Worm (Caenorhabditis elegans) whole organism, L4/young adult: ENCODE measurements around the gene F58F12.1.

ENCODE experiments used
- W03F9.2 ChIP-seq: fragments of 150-350 bp; optimal IDR thresholded peaks from 2 replicates; lab custom pipeline; 2014; ENCODE audit warnings: missing biosample characterization, missing genetic modification characterization
- dao-5 ChIP-seq: sonication (generic microtip); optimal IDR thresholded peaks from 2 replicates; lab custom pipeline; 2016; ENCODE audit warnings: missing genotype, missing genetic modification characterization, moderate library complexity, missing compliant biosample characterization
- him-1 ChIP-seq: sonication (generic microtip); optimal IDR thresholded peaks from 2 replicates; lab custom pipeline; 2016; ENCODE audit warnings: missing genotype, missing genetic modification reagents, missing genetic modification characterization, missing compliant biosample characterization

F58F12.1 gene

ce11 chrII:6377381-6377948 is 6.0 kb upstream of the F58F12.1 start:
- TF ChIP-seq him-1 (no peak), dao-5 (tag; lab: Kevin White, UChicago) (no peak), W03F9.2 (tag; lab: Kevin White, UChicago) (no peak)

ce11 chrII:6379038-6379563 is 4.3 kb upstream of the F58F12.1 start:
- TF ChIP-seq him-1 (no peak), dao-5 (tag; lab: Kevin White, UChicago) (no peak), W03F9.2 (tag; lab: Kevin White, UChicago) (no peak)

ce11 chrII:6380866-6381265 is 2.6 kb upstream of the F58F12.1 start, which contains the start of gene F58F12.12:
Gene F58F12.12, plus strand, starts transcription at chrII:6381166.
- no peak for TF ChIP-seq W03F9.2 (tag; lab: Kevin White, UChicago)
- TF ChIP-seq him-1: no peak
- no peak for TF ChIP-seq dao-5 (tag; lab: Kevin White, UChicago)

DNA sequence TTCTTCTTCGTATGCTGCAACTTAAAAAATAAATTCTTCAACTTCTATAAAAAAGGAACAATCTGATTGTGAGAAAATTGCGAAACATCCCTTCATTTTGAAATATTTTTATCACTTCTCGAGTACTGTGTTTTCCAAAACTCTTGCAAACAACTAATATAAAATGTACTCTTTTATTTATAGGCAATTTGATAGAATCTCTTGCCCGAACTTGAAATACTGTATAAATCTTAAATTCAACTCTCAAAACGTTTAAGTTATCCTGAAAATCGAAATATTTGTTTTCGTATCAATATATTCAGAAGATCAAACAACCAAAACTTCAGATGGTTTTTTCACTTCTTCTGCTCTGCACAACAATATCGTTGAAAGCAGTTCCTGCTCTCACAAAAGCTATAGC is 3.0 kb downstream of the F58F12.1 start, which contains the start of gene F58F12.4:
TSS of gene F58F12.4 (plus strand) at position 301 of the 400 bp plus-strand sequence.
- TF ChIP-seq dao-5 (tag; lab: Kevin White, UChicago) (no peak), W03F9.2 (tag; lab: Kevin White, UChicago) (no peak), him-1 (no peak)

DNA sequence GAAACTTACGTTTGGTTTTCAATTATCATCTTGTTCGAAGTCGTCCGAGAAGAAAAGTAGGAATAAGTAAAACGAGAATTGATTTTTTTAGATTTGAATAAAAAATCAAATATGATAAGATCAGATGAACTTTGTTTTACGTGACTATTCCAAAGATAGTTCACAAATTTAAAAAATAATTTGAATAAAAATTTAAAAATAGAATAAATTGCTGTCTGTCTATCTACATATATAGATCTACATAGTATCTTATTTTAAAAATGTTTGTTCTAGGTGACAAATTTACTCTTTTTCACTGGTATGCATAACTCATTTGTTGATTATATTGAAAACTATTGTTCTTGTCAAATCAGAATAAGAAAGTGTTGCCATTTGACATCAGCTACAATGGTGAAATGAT is 4.5 kb downstream of the F58F12.1 start, which contains the start of gene F58F12.2:
TSS of gene F58F12.2 (minus strand) at position 101 of the 400 bp plus-strand sequence.
- no peak for TF ChIP-seq dao-5 (tag; lab: Kevin White, UChicago)
- no peak for TF ChIP-seq W03F9.2 (tag; lab: Kevin White, UChicago)
- no peak for TF ChIP-seq him-1

ce11 chrII:6391195-6391594 is 7.8 kb downstream of the F58F12.1 start, which contains the start of gene F58F12.3:
Gene F58F12.3, minus strand, starts transcription at chrII:6391295.
- TF ChIP-seq dao-5 (tag; lab: Kevin White, UChicago): no peak
- TF ChIP-seq him-1: no peak
- no peak for TF ChIP-seq W03F9.2 (tag; lab: Kevin White, UChicago)

DNA sequence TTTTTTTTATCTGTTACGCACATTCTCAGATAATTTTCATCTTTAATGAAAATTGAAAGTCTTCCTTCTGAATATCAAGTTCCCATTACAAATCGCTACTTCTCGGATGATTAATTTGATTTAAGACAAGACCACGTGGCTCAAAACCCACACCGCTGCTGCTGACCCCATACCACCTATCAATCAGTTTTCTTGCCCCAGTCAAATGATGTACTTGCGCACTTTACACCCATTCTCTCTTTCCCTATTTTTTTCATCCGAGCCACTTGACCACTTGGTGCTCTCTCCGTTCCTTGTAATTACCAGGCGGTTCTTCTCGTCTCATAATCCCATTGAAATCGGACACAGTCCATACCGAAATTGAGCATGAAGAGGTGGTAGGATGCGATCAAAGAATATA is 10.6 kb downstream of the F58F12.1 start:
- no peak for TF ChIP-seq W03F9.2 (tag; lab: Kevin White, UChicago)
- no peak for TF ChIP-seq him-1
- TF ChIP-seq dao-5 (tag; lab: Kevin White, UChicago): no peak

DNA sequence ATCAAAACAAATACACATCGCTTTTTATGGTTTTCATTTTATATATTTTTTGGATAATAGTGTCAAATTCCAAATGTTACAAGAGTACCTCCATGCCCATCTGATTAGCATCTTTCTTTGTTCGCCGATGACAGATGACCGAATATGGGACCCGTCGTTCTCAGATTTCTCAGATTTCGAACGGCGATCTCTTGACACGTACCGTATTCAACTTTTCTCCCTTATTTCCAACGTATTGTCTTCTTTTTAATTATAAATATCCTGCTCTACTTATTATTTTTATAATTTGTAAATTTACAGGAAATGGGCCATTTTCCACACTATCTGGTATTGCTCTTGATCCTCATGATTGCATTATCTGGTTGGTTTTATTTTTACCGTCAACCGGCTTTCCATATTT is 15.0 kb downstream of the F58F12.1 start, which contains the start of gene zig-10:
TSS of gene zig-10 (plus strand) at position 301 of the 400 bp plus-strand sequence.
- TF ChIP-seq him-1 (no peak), dao-5 (tag; lab: Kevin White, UChicago) (no peak), W03F9.2 (tag; lab: Kevin White, UChicago) (no peak)

DNA sequence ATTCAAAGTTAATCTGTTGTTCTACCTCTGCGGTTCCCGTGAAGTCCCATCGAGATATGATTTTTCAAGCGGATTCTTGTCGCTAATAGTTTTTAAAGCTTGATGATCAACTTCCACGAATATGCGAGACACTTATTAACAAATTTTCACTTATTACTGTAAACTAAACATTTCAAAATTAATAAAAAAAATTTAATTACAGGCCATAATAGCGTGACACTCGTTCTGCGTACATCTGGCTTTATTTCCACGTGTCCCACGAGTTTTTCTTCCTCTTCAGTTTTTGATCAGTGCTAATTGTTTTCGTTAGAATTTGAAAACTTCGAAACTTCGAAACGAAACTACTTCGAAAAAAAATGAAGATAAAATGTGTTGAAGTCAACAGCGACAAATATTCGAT is 18.2 kb downstream of the F58F12.1 start, which contains the start of gene btb-2:
TSS of gene btb-2 (plus strand) at position 301 of the 400 bp plus-strand sequence.
- TF ChIP-seq him-1 (no peak), W03F9.2 (tag; lab: Kevin White, UChicago) (no peak), dao-5 (tag; lab: Kevin White, UChicago) (no peak)

DNA sequence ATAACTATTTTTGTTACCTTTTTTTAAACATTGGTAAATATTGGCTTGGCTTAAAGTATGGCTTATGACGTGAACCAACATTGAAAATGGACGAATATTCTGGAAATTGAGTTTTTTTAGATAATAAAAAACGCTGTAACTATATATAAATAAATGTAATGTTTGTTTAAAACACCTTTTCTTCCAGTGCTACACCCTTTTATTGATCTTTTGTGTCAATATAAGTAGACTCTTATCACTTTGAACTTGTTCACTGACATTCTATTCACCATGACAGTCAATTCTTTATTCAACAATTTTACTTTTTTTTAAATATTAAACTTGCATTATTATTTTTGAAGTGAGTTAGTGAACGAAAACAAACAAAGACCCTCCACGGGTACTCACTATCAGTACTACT is 19.8 kb downstream of the F58F12.1 start, which contains the start of gene T25D10.1:
TSS of gene T25D10.1 (plus strand) at position 169 of the 400 bp plus-strand sequence.
- TF ChIP-seq W03F9.2 (tag; lab: Kevin White, UChicago) (no peak), dao-5 (tag; lab: Kevin White, UChicago) (no peak), him-1 (no peak)

DNA sequence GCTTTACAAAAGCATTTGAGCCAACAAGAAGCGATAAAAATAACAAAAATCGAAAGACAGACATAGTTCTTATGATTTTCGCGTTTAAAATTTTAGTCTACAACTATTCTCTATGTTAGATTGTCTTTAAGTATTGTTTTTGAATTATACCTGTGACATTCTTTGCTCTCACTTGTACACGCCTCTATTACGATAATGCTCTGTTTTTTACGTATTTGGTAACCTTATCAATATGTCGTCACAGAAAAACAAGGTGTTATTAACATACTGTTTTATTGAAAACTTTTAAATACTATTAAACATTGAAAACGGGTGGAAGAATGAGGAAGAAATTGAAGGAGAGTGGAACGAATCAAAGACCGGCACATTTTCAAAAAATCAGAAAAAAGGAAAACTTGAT is 23.8 kb downstream of the F58F12.1 start, which contains the start of gene spp-11:
TSS of gene spp-11 (minus strand) at position 101 of the 400 bp plus-strand sequence.
- TF ChIP-seq him-1 (no peak), W03F9.2 (tag; lab: Kevin White, UChicago) (no peak), dao-5 (tag; lab: Kevin White, UChicago) (no peak)

DNA sequence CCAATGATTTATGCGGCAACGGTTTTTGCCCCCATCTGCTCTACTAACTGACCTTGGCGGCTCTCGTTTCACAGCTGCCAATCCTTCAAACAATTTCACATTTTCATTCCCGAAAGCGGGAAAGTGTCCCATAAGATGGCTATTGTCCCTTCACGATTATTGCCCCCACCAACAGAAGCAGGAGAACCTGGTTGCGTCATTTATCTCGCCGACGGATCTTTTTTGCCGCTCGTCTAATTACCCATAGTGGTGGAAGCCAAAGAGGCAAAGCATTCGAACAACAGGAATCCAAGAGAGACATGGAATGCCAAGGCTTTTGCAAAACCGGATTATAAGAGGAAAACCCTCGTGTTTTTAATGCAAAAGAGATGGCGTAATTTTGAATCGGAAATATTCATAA is 25.7 kb downstream of the F58F12.1 start:
- TF ChIP-seq him-1 (no peak), W03F9.2 (tag; lab: Kevin White, UChicago) (no peak), dao-5 (tag; lab: Kevin White, UChicago) (no peak)

ce11 chrII:6410181-6410580 is 26.7 kb downstream of the F58F12.1 start, which contains the start of gene T25D10.4:
Gene T25D10.4, minus strand, starts transcription at chrII:6410281.
- no peak for TF ChIP-seq him-1
- TF ChIP-seq W03F9.2 (tag; lab: Kevin White, UChicago): no peak
- no peak for TF ChIP-seq dao-5 (tag; lab: Kevin White, UChicago)
